Worm (Caenorhabditis elegans) whole organism, midembryonic: ENCODE data around the gene meg-1.

Experiments
- T22C8.4 ChIP-seq: fragments of 200-800 bp; sonication (Bioruptor generic); IDR thresholded peaks from 2 replicates; pipeline ENCODE4 v1.3.6; 2022; ENCODE audit warnings: missing genetic modification characterization, missing compliant biosample characterization
- cog-1 ChIP-seq: sonication (generic microtip); optimal IDR thresholded peaks from 2 replicates; lab custom pipeline; 2016; ENCODE audit warnings: missing genetic modification characterization, missing compliant biosample characterization
- flt-1 ChIP-seq: fragments of 200-800 bp; sonication (Bioruptor generic); IDR thresholded peaks from 2 replicates; pipeline ENCODE4 v1.3.6; 2022; ENCODE audit warnings: missing genetic modification characterization, missing compliant biosample characterization
- klf-2 ChIP-seq: fragments of 200-800 bp; sonication (Bioruptor generic); conservative IDR thresholded peaks from 2 replicates; pipeline ENCODE4 v1.3.6; 2022; ENCODE audit warnings: missing genetic modification reagents, missing genetic modification characterization, missing compliant biosample characterization
- med-1 ChIP-seq: sonication (generic microtip); optimal IDR thresholded peaks from 2 replicates; lab custom pipeline; 2017; ENCODE audit warnings: missing genetic modification characterization, mild to moderate bottlenecking, missing compliant biosample characterization, antibody characterized with exemption, missing genetic modification reagents; ENCODE audit not compliant: insufficient read depth
- ref-1 ChIP-seq: fragments of 200-800 bp; sonication (Bioruptor generic); conservative IDR thresholded peaks from 2 replicates; pipeline ENCODE4 v1.3.6; 2022; ENCODE audit warnings: missing genetic modification reagents, missing genetic modification characterization, missing compliant biosample characterization
- tab-1 ChIP-seq: fragments of 200-800 bp; sonication (Bioruptor generic); IDR thresholded peaks from 2 replicates; pipeline ENCODE4 v1.3.6; 2022; ENCODE audit warnings: missing genetic modification characterization, missing compliant biosample characterization
- ztf-23 ChIP-seq: fragments of 200-800 bp; sonication (Bioruptor generic); IDR thresholded peaks from 2 replicates; pipeline ENCODE4 v1.3.6; 2022; ENCODE audit warnings: missing genetic modification reagents, missing genetic modification characterization, missing compliant biosample characterization
- ztf-29 ChIP-seq: fragments of 200-800 bp; sonication (Bioruptor generic); IDR thresholded peaks from 2 replicates; pipeline ENCODE4 v1.3.6; 2022; ENCODE audit warnings: missing genetic modification reagents, missing genetic modification characterization, missing compliant biosample characterization

The meg-1 gene

ce11 chrX:13959849-13960248, 30.4 kb upstream of the meg-1 start, which contains the start of gene syx-2:
Gene syx-2 (plus strand): TSS chrX:13960149.
- TF ChIP-seq ztf-29 (GFP tag; lab: Robert Waterston, UW), result no peak
- TF ChIP-seq flt-1, result no peak
- TF ChIP-seq klf-2, result no peak
- no peak for TF ChIP-seq med-1
- no peak for TF ChIP-seq T22C8.4 (GFP tag; lab: Robert Waterston, UW)
- no peak for TF ChIP-seq ztf-23
- TF ChIP-seq tab-1 (GFP tag; lab: Robert Waterston, UW), result no peak
- no peak for TF ChIP-seq cog-1 (tag; lab: Kevin White, UChicago)

DNA sequence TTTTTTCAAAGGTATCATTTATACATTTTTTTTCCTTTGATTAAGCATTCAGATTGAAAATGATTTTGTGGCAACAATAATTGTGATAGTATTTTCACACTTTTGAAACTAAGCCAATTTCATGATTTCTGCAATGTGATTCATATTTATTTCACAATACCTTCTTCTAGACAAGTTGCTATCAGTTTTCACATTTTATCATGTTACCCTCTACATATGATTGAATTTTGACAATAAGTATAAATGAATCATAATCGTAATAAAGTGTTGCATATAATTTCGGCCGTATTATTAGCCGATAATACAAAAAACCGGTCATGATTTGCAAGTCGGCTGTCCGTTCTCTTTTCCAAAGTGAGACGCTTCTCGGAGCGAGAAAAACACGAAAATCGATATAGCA, 29.9 kb upstream of the meg-1 start:
- TF ChIP-seq flt-1, result no peak
- TF ChIP-seq klf-2, result no peak
- no peak for TF ChIP-seq ztf-23
- TF ChIP-seq med-1, result no peak
- TF ChIP-seq tab-1 (GFP tag; lab: Robert Waterston, UW), result no peak
- TF ChIP-seq cog-1 (tag; lab: Kevin White, UChicago), result no peak
- TF ChIP-seq ztf-29 (GFP tag; lab: Robert Waterston, UW), result no peak
- TF ChIP-seq T22C8.4 (GFP tag; lab: Robert Waterston, UW), result no peak
- TF ChIP-seq ref-1, result no peak

- no peak for TF ChIP-seq T22C8.4 (GFP tag; lab: Robert Waterston, UW)
- TF ChIP-seq tab-1 (GFP tag; lab: Robert Waterston, UW), result no peak
- no peak for TF ChIP-seq klf-2
- TF ChIP-seq cog-1 (tag; lab: Kevin White, UChicago), result no peak
- TF ChIP-seq ref-1, result no peak
Measured at ce11 chrX:13958451-13958850, 29.0 kb upstream of the meg-1 start.

DNA sequence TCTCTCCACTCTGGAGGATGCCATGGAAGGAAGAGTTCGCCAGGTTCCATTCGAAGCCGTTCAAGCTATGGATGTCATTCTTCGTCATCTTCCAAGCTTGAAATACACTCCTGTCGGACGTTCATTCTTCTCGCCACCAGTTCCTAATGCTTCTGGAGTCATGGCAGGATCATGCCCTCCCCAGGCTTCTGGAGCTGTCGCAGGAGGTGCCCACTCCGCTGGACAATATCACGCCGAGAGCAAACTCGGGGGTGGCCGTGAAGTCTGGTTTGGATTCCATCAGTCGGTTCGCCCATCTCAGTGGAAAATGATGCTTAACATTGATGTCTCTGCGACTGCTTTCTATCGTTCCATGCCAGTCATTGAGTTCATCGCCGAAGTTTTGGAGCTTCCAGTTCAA, 22.9 kb upstream of the meg-1 start:
- TF ChIP-seq ztf-23, result no peak
- no peak for TF ChIP-seq cog-1 (tag; lab: Kevin White, UChicago)
- no peak for TF ChIP-seq T22C8.4 (GFP tag; lab: Robert Waterston, UW)
- TF ChIP-seq ref-1, result no peak
- TF ChIP-seq ztf-29 (GFP tag; lab: Robert Waterston, UW), result no peak
- no peak for TF ChIP-seq tab-1 (GFP tag; lab: Robert Waterston, UW)
- no peak for TF ChIP-seq flt-1
- no peak for TF ChIP-seq med-1

ce11 chrX:13950620-13951152, 21.3 kb upstream of the meg-1 start:
- peak; percentile 46 for TF ChIP-seq cog-1 (tag; lab: Kevin White, UChicago)
- TF ChIP-seq klf-2, result no peak
- no peak for TF ChIP-seq T22C8.4 (GFP tag; lab: Robert Waterston, UW)
- TF ChIP-seq ztf-29 (GFP tag; lab: Robert Waterston, UW), result peak; percentile 62; the same call in 1 of the 2 replicates
- TF ChIP-seq flt-1, result 0 out of 2 replicates have a peak, but pooled peaks have one; percentile 42

ce11 chrX:13948810-13949209, 19.4 kb upstream of the meg-1 start, which contains the start of gene alg-1:
Gene alg-1 (plus strand): TSS chrX:13949110.
- TF ChIP-seq tab-1 (GFP tag; lab: Robert Waterston, UW) (no peak), klf-2 (no peak), ref-1 (no peak), ztf-23 (no peak), med-1 (no peak), ztf-29 (GFP tag; lab: Robert Waterston, UW) (no peak), T22C8.4 (GFP tag; lab: Robert Waterston, UW) (no peak), cog-1 (tag; lab: Kevin White, UChicago) (no peak), flt-1 (no peak)

DNA sequence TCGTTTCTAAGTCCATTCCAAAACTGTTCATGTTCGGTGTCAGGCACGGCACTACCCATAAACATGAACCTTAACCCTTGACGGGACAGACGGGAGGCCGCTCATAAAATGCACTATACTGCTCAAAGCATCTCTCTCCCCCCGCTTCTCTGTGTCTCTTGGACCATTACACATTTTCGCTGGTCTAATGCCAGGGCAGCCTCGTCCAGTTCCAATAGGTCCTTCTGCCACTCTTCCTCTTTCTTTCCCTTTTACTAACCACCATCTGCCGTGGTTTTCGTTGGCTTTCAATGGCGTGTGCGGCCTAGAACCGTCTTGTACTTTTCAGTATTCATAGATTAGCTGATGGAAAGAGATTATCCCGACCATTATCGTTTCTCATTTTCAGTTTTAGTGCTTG, 18.7 kb upstream of the meg-1 start:
- TF ChIP-seq med-1, result no peak
- peak; percentile 55; the same call in 1 of the 2 replicates for TF ChIP-seq ztf-23
- no peak for TF ChIP-seq tab-1 (GFP tag; lab: Robert Waterston, UW)
- peak; percentile 47; the same call in 1 of the 2 replicates for TF ChIP-seq flt-1

- TF ChIP-seq ztf-23 (no peak), klf-2 (no peak), T22C8.4 (GFP tag; lab: Robert Waterston, UW) (no peak), ref-1 (no peak), med-1 (no peak), flt-1 (no peak), cog-1 (tag; lab: Kevin White, UChicago) (no peak), tab-1 (GFP tag; lab: Robert Waterston, UW) (no peak), ztf-29 (GFP tag; lab: Robert Waterston, UW) (no peak)
Measured at ce11 chrX:13946693-13947583, 17.5 kb upstream of the meg-1 start.

ce11 chrX:13945524-13945923, 16.1 kb upstream of the meg-1 start:
- no peak for TF ChIP-seq ztf-29 (GFP tag; lab: Robert Waterston, UW)
- TF ChIP-seq ref-1, result no peak
- no peak for TF ChIP-seq klf-2
- no peak for TF ChIP-seq tab-1 (GFP tag; lab: Robert Waterston, UW)
- TF ChIP-seq cog-1 (tag; lab: Kevin White, UChicago), result peak; percentile 23
- no peak for TF ChIP-seq med-1
- no peak for TF ChIP-seq T22C8.4 (GFP tag; lab: Robert Waterston, UW)
- TF ChIP-seq flt-1, result peak; percentile 61
- TF ChIP-seq ztf-23, result peak; percentile 74; the same call in 1 of the 2 replicates

- TF ChIP-seq med-1, result no peak
- no peak for TF ChIP-seq ref-1
- TF ChIP-seq T22C8.4 (GFP tag; lab: Robert Waterston, UW), result no peak
- no peak for TF ChIP-seq tab-1 (GFP tag; lab: Robert Waterston, UW)
- TF ChIP-seq cog-1 (tag; lab: Kevin White, UChicago), result no peak
- TF ChIP-seq ztf-23, result no peak
- TF ChIP-seq flt-1, result no peak
Measured at ce11 chrX:13945090-13945489, 15.7 kb upstream of the meg-1 start.
